Fruit fly (Drosophila melanogaster) whole organism, prepupa: ENCODE measurements around the gene CG14543.

Experiments used
- CG11762 ChIP-seq: fragments of 200-800 bp; sonication (Bioruptor generic); optimal IDR thresholded peaks from 3 replicates; lab custom pipeline; 2016; ENCODE audit warnings: missing biosample characterization, missing genetic modification characterization; ENCODE audit not compliant: insufficient read depth
- CG11902 ChIP-seq: fragments of 200-800 bp; sonication (Bioruptor generic); optimal IDR thresholded peaks from 3 replicates; lab custom pipeline; 2016; ENCODE audit warnings: missing biosample characterization, missing genetic modification characterization
- CG1621 ChIP-seq: fragments of 200-800 bp; sonication (Bioruptor generic); optimal IDR thresholded peaks from 3 replicates; lab custom pipeline; 2018; ENCODE audit warnings: missing biosample characterization, mild to moderate bottlenecking, missing genetic modification characterization
- CG16779 ChIP-seq: fragments of 200-800 bp; sonication (Bioruptor generic); optimal IDR thresholded peaks from 3 replicates; lab custom pipeline; 2017; ENCODE audit warnings: missing biosample characterization, mild to moderate bottlenecking, missing genetic modification characterization
- CG3032 ChIP-seq: fragments of 200-800 bp; optimal IDR thresholded peaks from 2 replicates; lab custom pipeline; 2019; ENCODE audit warnings: missing biosample characterization, mild to moderate bottlenecking, missing genetic modification characterization, moderate library complexity
- CG32006 ChIP-seq: fragments of 200-800 bp; sonication (Bioruptor generic); optimal IDR thresholded peaks from 3 replicates; lab custom pipeline; 2017; ENCODE audit warnings: missing biosample characterization, mild to moderate bottlenecking, missing genetic modification characterization
- CG3919 ChIP-seq: fragments of 200-800 bp; sonication (Bioruptor generic); optimal IDR thresholded peaks from 3 replicates; lab custom pipeline; 2016; ENCODE audit warnings: missing biosample characterization, missing genetic modification characterization
- CG6163 ChIP-seq: fragments of 200-800 bp; sonication (Bioruptor generic); IDR thresholded peaks from 3 replicates; pipeline ENCODE4 v1.3.6; 2022; ENCODE audit warnings: missing biosample characterization, missing genetic modification characterization
- CG6276 ChIP-seq: fragments of 200-800 bp; sonication (Bioruptor generic); optimal IDR thresholded peaks from 2 replicates; lab custom pipeline; 2017; ENCODE audit warnings: missing biosample characterization, mild to moderate bottlenecking, missing genetic modification characterization
- CG6808 ChIP-seq: fragments of 200-800 bp; sonication (Bioruptor generic); optimal IDR thresholded peaks from 3 replicates; lab custom pipeline; 2017; ENCODE audit warnings: missing biosample characterization, missing genetic modification characterization, mild to moderate bottlenecking, moderate library complexity, missing genetic modification reagents
- CG6854 ChIP-seq: fragments of 200-800 bp; sonication (Bioruptor generic); optimal IDR thresholded peaks from 2 replicates; lab custom pipeline; 2017; ENCODE audit warnings: missing biosample characterization, mild to moderate bottlenecking, missing genetic modification characterization
- CG8119 ChIP-seq: fragments of 200-800 bp; sonication (Bioruptor generic); IDR thresholded peaks from 3 replicates; pipeline ENCODE4 v1.3.6; 2022; ENCODE audit warnings: missing biosample characterization, missing genetic modification characterization
- CG8319 ChIP-seq: fragments of 200-800 bp; sonication (Bioruptor generic); optimal IDR thresholded peaks from 3 replicates; lab custom pipeline; 2016; ENCODE audit warnings: missing biosample characterization, missing genetic modification characterization
- CG9139 ChIP-seq: fragments of 200-800 bp; sonication (Bioruptor generic); optimal IDR thresholded peaks from 3 replicates; lab custom pipeline; 2017; ENCODE audit warnings: missing biosample characterization, mild to moderate bottlenecking, missing genetic modification characterization
- Eip75B ChIP-seq: fragments of 200-800 bp; sonication (Bioruptor generic); optimal IDR thresholded peaks from 3 replicates; lab custom pipeline; 2016; ENCODE audit warnings: missing biosample characterization, missing genetic modification characterization
- Eip78C ChIP-seq: fragments of 200-800 bp; sonication (Bioruptor generic); peaks from one replicate; lab custom pipeline; 2016; ENCODE audit warnings: missing biosample characterization, missing genetic modification characterization
- Ets96B ChIP-seq: fragments of 200-800 bp; optimal IDR thresholded peaks from 2 replicates; lab custom pipeline; 2019; ENCODE audit warnings: missing biosample characterization, mild to moderate bottlenecking, missing genetic modification characterization, moderate library complexity
- achi ChIP-seq: fragments of 200-800 bp; sonication (Bioruptor generic); optimal IDR thresholded peaks from 3 replicates; lab custom pipeline; 2016; ENCODE audit warnings: missing biosample characterization, missing genetic modification characterization
- cyc ChIP-seq: fragments of 200-800 bp; sonication (Bioruptor generic); optimal IDR thresholded peaks from 3 replicates; lab custom pipeline; 2016; ENCODE audit warnings: missing biosample characterization, missing genetic modification characterization
- dsx ChIP-seq: fragments of 200-800 bp; optimal IDR thresholded peaks from 3 replicates; lab custom pipeline; 2019; ENCODE audit warnings: missing biosample characterization, mild to moderate bottlenecking, missing genetic modification characterization, moderate library complexity; ENCODE audit not compliant: poor library complexity, severe bottlenecking
- fd59A ChIP-seq: fragments of 200-800 bp; sonication (Bioruptor generic); optimal IDR thresholded peaks from 2 replicates; lab custom pipeline; 2017; ENCODE audit warnings: missing biosample characterization, mild to moderate bottlenecking, missing genetic modification characterization, missing genetic modification reagents
- fkh ChIP-seq: fragments of 200-800 bp; sonication (Bioruptor generic); optimal IDR thresholded peaks from 3 replicates; lab custom pipeline; 2017; ENCODE audit warnings: missing biosample characterization, mild to moderate bottlenecking, missing genetic modification characterization, moderate library complexity
- lz ChIP-seq: fragments of 200-800 bp; sonication (Bioruptor generic); optimal IDR thresholded peaks from 3 replicates; lab custom pipeline; 2016; ENCODE audit warnings: missing biosample characterization, missing genetic modification characterization
- net ChIP-seq: fragments of 200-800 bp; sonication (Bioruptor generic); optimal IDR thresholded peaks from 3 replicates; lab custom pipeline; 2016; ENCODE audit warnings: missing biosample characterization, missing genetic modification characterization
- spab ChIP-seq: fragments of 200-800 bp; sonication (Bioruptor generic); optimal IDR thresholded peaks from 2 replicates; lab custom pipeline; 2017; ENCODE audit warnings: missing biosample characterization, mild to moderate bottlenecking, missing genetic modification characterization, missing genetic modification reagents
- ss ChIP-seq, 2 experiments: fragments of 200-800 bp; sonication (Bioruptor generic); optimal IDR thresholded peaks; 2 replicates in 1 of 2; 3 replicates in 1 of 2; lab custom pipeline; 2017 to 2018; ENCODE audit warnings: mild to moderate bottlenecking in 2 of 2, missing biosample characterization in 2 of 2, missing genetic modification characterization in 2 of 2, moderate library complexity in 1 of 2
- svp ChIP-seq: fragments of 200-800 bp; sonication (Bioruptor generic); peaks from one replicate; lab custom pipeline; 2016; ENCODE audit warnings: missing biosample characterization, missing genetic modification characterization
- topi ChIP-seq: fragments of 200-800 bp; sonication (Bioruptor generic); optimal IDR thresholded peaks from 3 replicates; lab custom pipeline; 2016; ENCODE audit warnings: missing biosample characterization, missing genetic modification characterization
- vri ChIP-seq: fragments of 200-800 bp; sonication (Bioruptor generic); optimal IDR thresholded peaks from 3 replicates; lab custom pipeline; 2016; ENCODE audit warnings: missing biosample characterization, mild to moderate bottlenecking, missing genetic modification characterization

The CG14543 gene

dm6 chr3R:26027903-26028302, 28.5 kb upstream of the CG14543 start:
- no peak for TF ChIP-seq spab
- TF ChIP-seq, all 60 proteins: peak for 0

- TF ChIP-seq CG6276 (GFP tag; lab: Kevin White, UChicago) (no peak), Eip75B (no peak), ss (GFP tag; optimal IDR thresholded peaks at IDR 0.05; lab: Kevin White, UChicago) (peak in 1 of 2 experiments; percentile 60), CG1621 (tag; lab: Kevin White, UChicago) (no peak), fkh (GFP tag; lab: Kevin White, UChicago) (peak; percentile 23)
Measured at dm6 chr3R:26030562-26030961, 25.9 kb upstream of the CG14543 start.

dm6 chr3R:26031968-26032610, 24.3 kb upstream of the CG14543 start:
- peak; percentile 19 for TF ChIP-seq CG6854 (GFP tag; lab: Kevin White, UChicago)
- peak; percentile 13 for TF ChIP-seq net (GFP tag; lab: Kevin White, UChicago)
- TF ChIP-seq ss (GFP tag; optimal IDR thresholded peaks at IDR 0.05; lab: Kevin White, UChicago): peak in 1 of 2 experiments; percentile 20
- TF ChIP-seq fkh (GFP tag; lab: Kevin White, UChicago): peak; percentile 7
- no peak for TF ChIP-seq achi (GFP tag; lab: Kevin White, UChicago)

- no peak for TF ChIP-seq Eip75B
Measured at dm6 chr3R:26032611-26033001, 23.8 kb upstream of the CG14543 start.

dm6 chr3R:26034643-26035368, 21.6 kb upstream of the CG14543 start:
- peak; percentile 40 for TF ChIP-seq CG6808 (GFP tag; lab: Kevin White, UChicago)
- TF ChIP-seq ss (GFP tag; optimal IDR thresholded peaks at IDR 0.05; lab: Kevin White, UChicago): peak; percentile 41 to 77
- TF ChIP-seq fkh (GFP tag; lab: Kevin White, UChicago): peak; percentile 33
- no peak for TF ChIP-seq fd59A (GFP tag; lab: Kevin White, UChicago)
- peak; percentile 11 for TF ChIP-seq dsx (GFP tag; lab: Kevin White, UChicago)
- TF ChIP-seq lz (GFP tag; lab: Kevin White, UChicago): no peak
- peak; percentile 43 for TF ChIP-seq svp (GFP tag; lab: Kevin White, UChicago)
- TF ChIP-seq CG11762 (GFP tag; lab: Kevin White, UChicago): no peak
- TF ChIP-seq Ets96B (tag; lab: Kevin White, UChicago): peak; percentile 5
- TF ChIP-seq CG6854 (GFP tag; lab: Kevin White, UChicago): peak; percentile 53
- peak; percentile 60 for TF ChIP-seq Eip78C (GFP tag; lab: Kevin White, UChicago)
- 0 out of 3 replicates have a peak, but pooled peaks have one; percentile 19 for TF ChIP-seq CG8119 (GFP tag; lab: Robert Waterston, UW)

dm6 chr3R:26035369-26035656, 21.1 kb upstream of the CG14543 start:
- no peak for TF ChIP-seq Eip75B
- no peak for TF ChIP-seq lz (GFP tag; lab: Kevin White, UChicago)
- no peak for TF ChIP-seq vri (GFP tag; lab: Kevin White, UChicago)
- no peak for TF ChIP-seq CG6854 (GFP tag; lab: Kevin White, UChicago)
- no peak for TF ChIP-seq CG9139
- no peak for TF ChIP-seq CG8319 (GFP tag; lab: Kevin White, UChicago)
- no peak for TF ChIP-seq CG6163 (GFP tag; lab: Robert Waterston, UW)
- no peak for TF ChIP-seq CG3919 (GFP tag; lab: Kevin White, UChicago)
- TF ChIP-seq CG11902 (GFP tag; lab: Kevin White, UChicago): no peak
- no peak for TF ChIP-seq CG32006 (GFP tag; lab: Kevin White, UChicago)
- no peak for TF ChIP-seq CG16779 (tag; lab: Kevin White, UChicago)
- TF ChIP-seq CG1621 (tag; lab: Kevin White, UChicago): no peak
- no peak for TF ChIP-seq topi (GFP tag; lab: Kevin White, UChicago)
- no peak for TF ChIP-seq cyc (GFP tag; lab: Kevin White, UChicago)
- no peak for TF ChIP-seq CG3032 (tag; lab: Kevin White, UChicago)
